Worm (Caenorhabditis elegans): Measurements from ENCODE around the gene T01D3.1.
A peak's percentile ranks its signal among the peaks of the same experiment; 100 is the strongest.

DNA sequence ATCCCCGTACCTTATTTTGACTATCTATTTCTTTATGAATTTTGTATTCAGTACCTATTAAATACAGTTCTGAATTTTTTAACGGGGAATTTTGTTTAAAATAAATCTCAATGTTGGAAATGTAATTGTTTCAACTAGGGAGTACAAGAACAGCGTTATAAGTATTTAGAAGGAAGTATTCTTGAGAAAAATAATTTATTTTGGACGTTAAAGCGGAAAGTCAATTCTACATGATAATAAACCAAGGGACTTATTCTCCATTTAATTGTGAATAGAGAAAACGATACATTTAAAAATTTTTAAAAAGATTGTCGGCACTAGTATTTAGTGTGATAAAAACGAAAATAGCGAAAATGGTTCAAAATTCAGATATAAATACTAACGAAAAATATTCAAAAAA, 20.5 kb upstream of the T01D3.1 start:
- TF ChIP-seq dpl-1 (GFP tag; optimal IDR thresholded peaks at IDR 0.05) (no peak), attf-6 (GFP tag; IDR thresholded peaks at IDR 0.05) (peak; percentile 25; the same call in 1 of the 2 replicates), madf-6 (GFP tag; IDR thresholded peaks at IDR 0.05) (peak; percentile 72), athp-1 (tag; optimal IDR thresholded peaks at IDR 0.05) (peak; percentile 64), tlf-1 (GFP tag; optimal IDR thresholded peaks at IDR 0.05) (peak; percentile 15), unc-62 (GFP tag; optimal IDR thresholded peaks at IDR 0.05) (no peak)

Data from whole organism, young adult.